Comparison of ENCODE assay signal across 5 fruit fly cellular contexts in genomic region chr3R:23942965-23943413, dm6.
TF ChIP-seq lines count a peak whose summit lies in the region.

Gene Gdh, minus strand, starts transcription at chr3R:23943101.

TF ChIP-seq in whole organism, adult, 20 proteins besides CTCF, POLR2A, EP300 and RAD21 (continued from another document):
- TF ChIP-seq CG12768 (GFP tag; optimal IDR thresholded peaks at IDR 0.05; lab: Kevin White, UChicago) = peak; percentile 6

TF ChIP-seq in whole organism, embryonic, 481 proteins besides CTCF, POLR2A, EP300 and RAD21 (continued from another document and continues in another):
- TF ChIP-seq MESR4 (GFP tag; optimal IDR thresholded peaks at IDR 0.05; lab: Kevin White, UChicago) = peak; percentile 18
- peak; percentile 38; the same call in 1 of the 2 replicates for TF ChIP-seq seq (GFP tag; IDR thresholded peaks at IDR 0.05; lab: Robert Waterston, UW)
- peak; percentile 32; the same call in 1 of the 2 replicates for TF ChIP-seq CG17328 (GFP tag; IDR thresholded peaks at IDR 0.05; lab: Robert Waterston, UW)
- TF ChIP-seq CG4360 (GFP tag; IDR thresholded peaks at IDR 0.05; lab: Robert Waterston, UW) = no peak
- TF ChIP-seq zen (tag; optimal IDR thresholded peaks at IDR 0.05; lab: Kevin White, UChicago) = no peak
- 0 out of 2 replicates have a peak, but pooled peaks have one; percentile 43 for TF ChIP-seq slbo (GFP tag; IDR thresholded peaks at IDR 0.05; lab: Robert Waterston, UW)
- peak; percentile 65 for TF ChIP-seq Hand (GFP tag; optimal IDR thresholded peaks at IDR 0.05; lab: Kevin White, UChicago)
- peak; percentile 34; the same call in 1 of the 2 replicates for TF ChIP-seq sim (GFP tag; IDR thresholded peaks at IDR 0.05; lab: Robert Waterston, UW)
- peak; percentile 68; the same call in 1 of the 2 replicates for TF ChIP-seq Bgb (GFP tag; IDR thresholded peaks at IDR 0.05; lab: Robert Waterston, UW; ENCODE audit: partially characterized antibody)
- peak; percentile 64 for TF ChIP-seq Rfx (GFP tag; IDR thresholded peaks at IDR 0.05; lab: Robert Waterston, UW)
- peak; percentile 36; the same call in 1 of the 3 replicates for TF ChIP-seq row (GFP tag; IDR thresholded peaks at IDR 0.05; lab: Robert Waterston, UW)
- peak; percentile 68 for TF ChIP-seq sug (tag; optimal IDR thresholded peaks at IDR 0.05; lab: Kevin White, UChicago)
- TF ChIP-seq vvl (GFP tag; IDR thresholded peaks at IDR 0.05; lab: Robert Waterston, UW) = peak; percentile 65
- peak; percentile 45 for TF ChIP-seq PHDP (tag; optimal IDR thresholded peaks at IDR 0.05; lab: Kevin White, UChicago)
- no peak for TF ChIP-seq zfh1 (GFP tag; IDR thresholded peaks at IDR 0.05; lab: Robert Waterston, UW)
- TF ChIP-seq GATAe (GFP tag; conservative IDR thresholded peaks at IDR 0.05; lab: Robert Waterston, UW) = 0 out of 2 replicates have a peak, but pooled peaks have one; percentile 22
- TF ChIP-seq CG11398 (GFP tag; optimal IDR thresholded peaks at IDR 0.05; lab: Kevin White, UChicago) = no peak
- TF ChIP-seq knrl (GFP tag; IDR thresholded peaks at IDR 0.05; lab: Robert Waterston, UW; ENCODE audit: partially characterized antibody) = 0 out of 3 replicates have a peak, but pooled peaks have one; percentile 33
- TF ChIP-seq CG7745 (tag; optimal IDR thresholded peaks at IDR 0.05; lab: Kevin White, UChicago) = no peak
- TF ChIP-seq CHES-1-like (GFP tag; optimal IDR thresholded peaks at IDR 0.05; lab: Kevin White, UChicago) = no peak
- TF ChIP-seq chinmo (GFP tag; IDR thresholded peaks at IDR 0.05; lab: Robert Waterston, UW; ENCODE audit: partially characterized antibody) = peak; percentile 91; the same call in 3 of the 4 replicates
- TF ChIP-seq CG4282 (GFP tag; optimal IDR thresholded peaks at IDR 0.05; lab: Kevin White, UChicago) = no peak
- peak; percentile 35 for TF ChIP-seq CG17568 (GFP tag; optimal IDR thresholded peaks at IDR 0.05; lab: Kevin White, UChicago)
- TF ChIP-seq chm (GFP tag; IDR thresholded peaks at IDR 0.05; lab: Robert Waterston, UW) = peak; percentile 70; the same call in 1 of the 2 replicates
- TF ChIP-seq Max (GFP tag; optimal IDR thresholded peaks at IDR 0.05; lab: Kevin White, UChicago) = peak; percentile 15
- peak; percentile 5 for TF ChIP-seq CG13424 (tag; optimal IDR thresholded peaks at IDR 0.05; lab: Kevin White, UChicago)
- TF ChIP-seq CG9727 (GFP tag; optimal IDR thresholded peaks at IDR 0.05; lab: Kevin White, UChicago) = peak; percentile 23
- peak; percentile 35 for TF ChIP-seq CG12769 (tag; optimal IDR thresholded peaks at IDR 0.05; lab: Kevin White, UChicago)
- peak; percentile 47 for TF ChIP-seq CG12071 (GFP tag; optimal IDR thresholded peaks at IDR 0.05; lab: Kevin White, UChicago)

TF ChIP-seq in whole organism, prepupa, 60 proteins besides CTCF, POLR2A, EP300 and RAD21 (continued from another document and continues in another):
- TF ChIP-seq Met (GFP tag; optimal IDR thresholded peaks at IDR 0.05; lab: Kevin White, UChicago) (no peak), CG34406 (GFP tag; optimal IDR thresholded peaks at IDR 0.05; lab: Kevin White, UChicago) (no peak), CG8632 (GFP tag; optimal IDR thresholded peaks at IDR 0.05; lab: Kevin White, UChicago) (no peak), fd85E (GFP tag; optimal IDR thresholded peaks at IDR 0.05; lab: Kevin White, UChicago) (no peak), CG6854 (GFP tag; optimal IDR thresholded peaks at IDR 0.05; lab: Kevin White, UChicago) (peak; percentile 65), CG4318 (GFP tag; optimal IDR thresholded peaks at IDR 0.05; lab: Kevin White, UChicago) (no peak), CG3919 (GFP tag; optimal IDR thresholded peaks at IDR 0.05; lab: Kevin White, UChicago) (no peak), CG3032 (tag; optimal IDR thresholded peaks at IDR 0.05; lab: Kevin White, UChicago) (peak; percentile 13), CG11902 (GFP tag; optimal IDR thresholded peaks at IDR 0.05; lab: Kevin White, UChicago) (no peak), topi (GFP tag; optimal IDR thresholded peaks at IDR 0.05; lab: Kevin White, UChicago) (peak; percentile 28), vri (GFP tag; optimal IDR thresholded peaks at IDR 0.05; lab: Kevin White, UChicago) (peak; percentile 51), CG16779 (tag; optimal IDR thresholded peaks at IDR 0.05; lab: Kevin White, UChicago) (peak; percentile 40), lz (GFP tag; optimal IDR thresholded peaks at IDR 0.05; lab: Kevin White, UChicago) (no peak), acj6 (GFP tag; optimal IDR thresholded peaks at IDR 0.05; lab: Kevin White, UChicago) (no peak), Gug (GFP tag; IDR thresholded peaks at IDR 0.05; lab: Robert Waterston, UW) (no peak), Hr4 (GFP tag; optimal IDR thresholded peaks at IDR 0.05; lab: Kevin White, UChicago) (no peak), CG7368 (GFP tag; optimal IDR thresholded peaks at IDR 0.05; lab: Kevin White, UChicago) (no peak), Eip75B (GFP tag; optimal IDR thresholded peaks at IDR 0.05; lab: Kevin White, UChicago) (peak; percentile 20), fd59A (GFP tag; optimal IDR thresholded peaks at IDR 0.05; lab: Kevin White, UChicago) (no peak), CG10669 (GFP tag; optimal IDR thresholded peaks at IDR 0.05; lab: Kevin White, UChicago) (no peak), Ets96B (tag; optimal IDR thresholded peaks at IDR 0.05; lab: Kevin White, UChicago) (no peak), CG15336 (GFP tag; IDR thresholded peaks at IDR 0.05; lab: Robert Waterston, UW) (peak; percentile 48; the same call in 1 of the 2 replicates), dac (GFP tag; optimal IDR thresholded peaks at IDR 0.05; lab: Kevin White, UChicago) (no peak), Hr38 (GFP tag; optimal IDR thresholded peaks at IDR 0.05; lab: Kevin White, UChicago) (no peak), pdm3 (GFP tag; optimal IDR thresholded peaks at IDR 0.05; lab: Kevin White, UChicago) (no peak), svp (GFP tag; lab: Kevin White, UChicago) (peak; percentile 78), OdsH (GFP tag; optimal IDR thresholded peaks at IDR 0.05; lab: Kevin White, UChicago) (no peak), Sox14 (GFP tag; optimal IDR thresholded peaks at IDR 0.05; lab: Kevin White, UChicago) (no peak), CG32006 (GFP tag; optimal IDR thresholded peaks at IDR 0.05; lab: Kevin White, UChicago) (no peak), esn (GFP tag; optimal IDR thresholded peaks at IDR 0.05; lab: Kevin White, UChicago) (peak; percentile 29), CG8119 (GFP tag; IDR thresholded peaks at IDR 0.05; lab: Robert Waterston, UW) (peak; percentile 49; the same call in 2 of the 3 replicates), CG11762 (GFP tag; optimal IDR thresholded peaks at IDR 0.05; lab: Kevin White, UChicago; ENCODE audit: insufficient read depth) (no peak), CG1621 (tag; optimal IDR thresholded peaks at IDR 0.05; lab: Kevin White, UChicago) (peak; percentile 11), salr (GFP tag; optimal IDR thresholded peaks at IDR 0.05; lab: Kevin White, UChicago) (no peak), CG11294 (GFP tag; IDR thresholded peaks at IDR 0.05; lab: Robert Waterston, UW) (no peak)

TF ChIP-seq in whole organism, pupa, 21 proteins besides CTCF, POLR2A, EP300 and RAD21 (continued from another document):
- TF ChIP-seq CG8159 (tag; optimal IDR thresholded peaks at IDR 0.05; lab: Kevin White, UChicago) = no peak

TF ChIP-seq in whole organism, wandering third instar larva, 38 proteins besides CTCF, POLR2A, EP300 and RAD21 (continued from another document):
- TF ChIP-seq dmrt93B (GFP tag; optimal IDR thresholded peaks at IDR 0.05; lab: Kevin White, UChicago) (no peak), Hr78 (GFP tag; optimal IDR thresholded peaks at IDR 0.05; lab: Kevin White, UChicago) (no peak), tai (GFP tag; optimal IDR thresholded peaks at IDR 0.05; lab: Kevin White, UChicago) (no peak), Rel (GFP tag; optimal IDR thresholded peaks at IDR 0.05; lab: Kevin White, UChicago) (no peak), Rel (tag; optimal IDR thresholded peaks at IDR 0.05; lab: Kevin White, UChicago) (peak; percentile 49), N (GFP tag; optimal IDR thresholded peaks at IDR 0.05; lab: Kevin White, UChicago) (no peak), OdsH (GFP tag; optimal IDR thresholded peaks at IDR 0.05; lab: Kevin White, UChicago) (no peak), jim (GFP tag; optimal IDR thresholded peaks at IDR 0.05; lab: Kevin White, UChicago) (no peak), usp (GFP tag; optimal IDR thresholded peaks at IDR 0.05; lab: Kevin White, UChicago) (no peak), Vsx2 (GFP tag; optimal IDR thresholded peaks at IDR 0.05; lab: Kevin White, UChicago; ENCODE audit: partially characterized antibody) (no peak), Myc (optimal IDR thresholded peaks at IDR 0.05; lab: Kevin White, UChicago) (no peak), Mio (GFP tag; optimal IDR thresholded peaks at IDR 0.05; lab: Kevin White, UChicago) (no peak), CrebA (GFP tag; optimal IDR thresholded peaks at IDR 0.05; lab: Kevin White, UChicago; ENCODE audit: borderline replicate concordance) (no peak)
